Worm (Caenorhabditis elegans) whole organism, mixed stage, embryonic: ENCODE measurements around the gene kel-8.

ENCODE experiments used
- ham-2 ChIP-seq: fragments of 200-800 bp; sonication (Bioruptor generic); optimal IDR thresholded peaks from 2 replicates; lab custom pipeline; 2018; ENCODE audit warnings: mild to moderate bottlenecking, missing genetic modification characterization, missing compliant biosample characterization
- lin-32 ChIP-seq: fragments of 200-800 bp; sonication (Bioruptor generic); optimal IDR thresholded peaks from 2 replicates; lab custom pipeline; 2018; ENCODE audit warnings: mild to moderate bottlenecking, missing genetic modification characterization, missing compliant biosample characterization
- lsy-2 ChIP-seq: fragments of 150-350 bp; optimal IDR thresholded peaks from 2 replicates; lab custom pipeline; 2014; ENCODE audit warnings: missing biosample characterization, missing genetic modification characterization
- mep-1 ChIP-seq: fragments of 150-350 bp; optimal IDR thresholded peaks from 2 replicates; lab custom pipeline; 2017; ENCODE audit warnings: missing biosample characterization, missing genetic modification reagents, missing genetic modification characterization, inconsistent platforms
- unc-120 ChIP-seq: sonication (generic microtip); optimal IDR thresholded peaks from 2 replicates; lab custom pipeline; 2017; ENCODE audit warnings: missing genetic modification characterization, missing compliant biosample characterization; ENCODE audit not compliant: poor library complexity, severe bottlenecking
- unc-39 ChIP-seq: fragments of 150-350 bp; optimal IDR thresholded peaks from 2 replicates; lab custom pipeline; 2014; ENCODE audit warnings: missing biosample characterization, missing genetic modification characterization
- ztf-11 ChIP-seq: fragments of 150-350 bp; optimal IDR thresholded peaks from 2 replicates; lab custom pipeline; 2014; ENCODE audit warnings: missing biosample characterization, missing genetic modification characterization

DNA sequence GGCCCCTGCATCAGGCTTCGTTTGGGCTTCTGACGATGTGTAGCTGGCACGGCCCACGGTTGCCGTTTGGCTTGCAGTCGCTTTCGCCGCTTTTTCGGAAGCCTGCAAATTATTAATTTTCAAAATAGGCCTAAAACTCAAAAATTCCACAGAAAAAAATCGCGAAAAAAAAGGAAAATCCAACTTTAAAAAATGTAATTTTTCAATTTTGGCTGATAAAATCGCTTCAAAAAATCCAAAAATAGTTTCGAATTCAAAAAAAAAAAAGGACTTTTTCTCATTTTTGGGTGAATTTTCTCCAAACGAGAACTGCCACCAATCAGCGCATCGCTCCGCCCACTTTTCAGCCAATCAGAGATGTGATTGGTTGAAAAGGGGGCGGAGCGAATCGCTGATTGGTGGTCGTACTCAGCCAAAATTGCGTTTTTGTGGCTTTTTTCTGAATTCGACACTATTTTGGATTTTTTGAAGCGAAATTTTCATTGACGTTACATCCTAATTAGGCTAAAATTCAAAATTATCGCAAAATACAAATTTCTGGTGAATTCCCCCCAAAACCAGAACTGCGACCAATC lies 23.9 kb upstream of the kel-8 start:
- TF ChIP-seq mep-1 (tag; lab: Kevin White, UChicago), result no peak
- no peak for TF ChIP-seq ham-2 (GFP tag; lab: Kevin White, UChicago)
- no peak for TF ChIP-seq unc-39 (tag; lab: Kevin White, UChicago)
- no peak for TF ChIP-seq lsy-2 (tag; lab: Kevin White, UChicago)
- TF ChIP-seq ztf-11 (tag; lab: Kevin White, UChicago), result no peak
- TF ChIP-seq lin-32, result no peak
- no peak for TF ChIP-seq unc-120
